Comparison of ENCODE assay signal across 2 worm cellular contexts in the genomic region with DNA sequence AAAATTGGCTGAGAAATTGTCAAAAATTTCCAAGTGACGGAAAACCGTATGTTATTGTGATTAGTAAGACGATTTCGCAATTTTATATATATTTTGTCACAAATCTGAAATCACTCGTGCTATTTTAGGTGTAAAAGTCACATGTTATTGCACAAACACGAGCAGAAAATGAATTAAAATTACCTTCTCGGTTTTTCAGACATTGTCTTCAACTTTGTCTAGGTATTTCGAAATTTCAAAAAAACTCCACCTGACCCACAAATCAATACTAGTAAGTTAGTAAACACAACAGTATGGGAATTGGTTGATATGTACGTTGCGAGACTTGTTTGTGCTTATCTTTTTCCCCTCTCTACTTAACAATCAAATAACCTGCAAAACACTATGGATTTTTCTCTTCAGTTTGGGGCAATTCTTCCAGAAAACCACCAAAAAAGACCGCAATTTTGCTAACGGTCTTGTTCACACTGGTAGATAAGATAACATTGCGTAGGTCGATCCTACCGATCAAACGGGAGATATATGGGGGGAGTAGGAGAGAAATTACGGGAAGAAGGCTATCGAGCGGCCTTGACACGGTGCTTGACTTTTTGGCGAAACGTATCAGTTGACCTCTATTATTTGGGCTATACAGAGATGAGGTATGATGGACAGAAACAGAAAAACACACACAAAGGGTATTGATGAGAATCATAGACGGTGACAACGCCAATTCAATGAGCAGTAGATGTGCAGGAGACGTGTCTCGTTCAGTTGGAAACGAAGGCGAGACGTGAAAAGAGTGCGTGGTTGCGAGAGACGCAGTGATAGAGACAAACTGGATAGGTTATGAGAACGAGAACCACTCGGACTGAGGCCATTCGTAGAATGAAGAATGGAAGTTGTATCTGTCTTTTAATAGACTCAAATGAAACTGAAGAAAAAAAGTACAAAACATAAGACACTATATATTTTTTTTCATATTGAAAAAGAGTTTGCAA.
TF ChIP-seq lines count a peak whose summit lies in the region.

A gene (minus strand): TSS at position 308 of the 980 bp plus-strand sequence.

TF ChIP-seq in whole organism, L1 larva, 84 proteins besides CTCF, POLR2A, EP300 and RAD21 (continued from another document):
- TF ChIP-seq xbp-1 (tag; optimal IDR thresholded peaks at IDR 0.05; lab: Kevin White, UChicago) = peak; percentile 86
- TF ChIP-seq nhr-71 (tag; optimal IDR thresholded peaks at IDR 0.05; lab: Kevin White, UChicago) = peak; percentile 44
- peak; percentile 19 for TF ChIP-seq fkh-8 (tag; optimal IDR thresholded peaks at IDR 0.05; lab: Kevin White, UChicago)
- peak; percentile 61 for TF ChIP-seq zip-4 (GFP tag; optimal IDR thresholded peaks at IDR 0.05; lab: Kevin White, UChicago)
- TF ChIP-seq nhr-90 (tag; optimal IDR thresholded peaks at IDR 0.05; lab: Kevin White, UChicago; ENCODE audit: poor library complexity) = peak; percentile 30
- TF ChIP-seq lsy-2 (tag; optimal IDR thresholded peaks at IDR 0.05; lab: Kevin White, UChicago) = peak in 1 of 2 experiments; percentile 1
- TF ChIP-seq rnt-1 (tag; optimal IDR thresholded peaks at IDR 0.05; lab: Kevin White, UChicago) = peak; percentile 3
- peak in 1 of 2 experiments; percentile 19 for TF ChIP-seq mdl-1 (tag; optimal IDR thresholded peaks at IDR 0.05; lab: Kevin White, UChicago)
- TF ChIP-seq snu-23 (GFP tag; optimal IDR thresholded peaks at IDR 0.05; lab: Kevin White, UChicago) = peak; percentile 38

TF ChIP-seq in whole organism, L3 larva, 47 proteins besides CTCF, POLR2A, EP300 and RAD21 (continued from another document):
- TF ChIP-seq pqm-1 (tag; optimal IDR thresholded peaks at IDR 0.05; lab: Kevin White, UChicago) (no peak), unc-62 (GFP tag; optimal IDR thresholded peaks at IDR 0.05; lab: Kevin White, UChicago) (no peak), nhr-28 (tag; optimal IDR thresholded peaks at IDR 0.05; lab: Kevin White, UChicago) (no peak), aly-2 (tag; optimal IDR thresholded peaks at IDR 0.05; lab: Kevin White, UChicago) (no peak), egl-5 (tag; optimal IDR thresholded peaks at IDR 0.05; lab: Kevin White, UChicago) (no peak), nhr-23 (tag; optimal IDR thresholded peaks at IDR 0.05; lab: Kevin White, UChicago) (peak; percentile 88), elt-2 (tag; optimal IDR thresholded peaks at IDR 0.05; lab: Kevin White, UChicago) (no peak), nhr-76 (tag; optimal IDR thresholded peaks at IDR 0.05; lab: Kevin White, UChicago) (no peak), nhr-67 (tag; optimal IDR thresholded peaks at IDR 0.05; lab: Kevin White, UChicago) (no peak), ceh-28 (tag; optimal IDR thresholded peaks at IDR 0.05; lab: Kevin White, UChicago) (no peak), ztf-11 (tag; optimal IDR thresholded peaks at IDR 0.05; lab: Kevin White, UChicago) (no peak), fkh-2 (tag; optimal IDR thresholded peaks at IDR 0.05; lab: Kevin White, UChicago) (no peak)
